Fruit fly (Drosophila melanogaster): ENCODE results near the gene CG43169.
A peak's percentile ranks its signal among the peaks of the same experiment; 100 is the strongest.

Gene CG43169

DNA sequence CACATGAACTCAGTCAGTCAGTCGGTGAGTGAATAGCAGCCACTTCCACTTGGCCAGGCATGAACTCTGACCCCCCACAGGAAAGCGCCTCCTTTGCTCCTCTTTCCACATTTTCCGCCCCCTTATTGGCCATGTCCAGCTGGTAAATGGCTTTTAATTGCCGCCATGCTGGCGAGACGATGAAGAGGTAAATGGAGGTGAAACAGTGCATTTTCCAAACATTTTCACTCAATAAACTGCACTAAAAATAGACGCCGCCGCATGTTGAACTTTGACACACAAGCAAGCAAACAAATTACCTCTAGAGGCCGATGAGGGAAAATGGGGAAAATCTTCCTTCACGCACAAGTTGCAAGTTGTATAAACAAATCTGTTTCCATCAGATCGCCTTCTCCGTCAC, 38.6 kb downstream of the CG43169 start:
- TF ChIP-seq CG18262 (tag; optimal IDR thresholded peaks at IDR 0.05) = no peak
- TF ChIP-seq tll (GFP tag; optimal IDR thresholded peaks at IDR 0.05) = no peak
- TF ChIP-seq fd64A (GFP tag; optimal IDR thresholded peaks at IDR 0.05) = peak; percentile 37
- TF ChIP-seq Fer1 (GFP tag; optimal IDR thresholded peaks at IDR 0.05) = no peak
- TF ChIP-seq so (GFP tag; IDR thresholded peaks at IDR 0.05) = no peak
- TF ChIP-seq H2.0 (GFP tag; IDR thresholded peaks at IDR 0.05) = no peak
- no peak for TF ChIP-seq CG17361 (GFP tag; IDR thresholded peaks at IDR 0.05)
- no peak for TF ChIP-seq CG34224 (GFP tag; IDR thresholded peaks at IDR 0.05; ENCODE audit: partially characterized antibody)
- peak; percentile 5 for TF ChIP-seq twi (tag; optimal IDR thresholded peaks at IDR 0.05)
- TF ChIP-seq hth (optimal IDR thresholded peaks at IDR 0.05) = no peak
- TF ChIP-seq Doc3 (GFP tag; IDR thresholded peaks at IDR 0.05; ENCODE audit: partially characterized antibody) = no peak
- TF ChIP-seq YL-1 (GFP tag; optimal IDR thresholded peaks at IDR 0.05) = no peak
- TF ChIP-seq org-1 (GFP tag; optimal IDR thresholded peaks at IDR 0.05) = no peak
- TF ChIP-seq H15 (GFP tag; IDR thresholded peaks at IDR 0.05) = no peak
- TF ChIP-seq CG2202 (tag; optimal IDR thresholded peaks at IDR 0.05) = no peak
- 0 out of 3 replicates have a peak, but pooled peaks have one; percentile 42 for TF ChIP-seq hb (GFP tag; IDR thresholded peaks at IDR 0.05; ENCODE audit: partially characterized antibody)
- TF ChIP-seq Elba2 (GFP tag; optimal IDR thresholded peaks at IDR 0.05) = no peak
- TF ChIP-seq Myb (GFP tag; optimal IDR thresholded peaks at IDR 0.05) = no peak
- no peak for TF ChIP-seq CG17359 (tag; optimal IDR thresholded peaks at IDR 0.05)
- TF ChIP-seq CG11398 (GFP tag; optimal IDR thresholded peaks at IDR 0.05) = no peak
- no peak for TF ChIP-seq Optix (GFP tag; IDR thresholded peaks at IDR 0.05)
- TF ChIP-seq Dip3 (GFP tag; optimal IDR thresholded peaks at IDR 0.05) = no peak
- TF ChIP-seq CG10267 (tag; optimal IDR thresholded peaks at IDR 0.05) = no peak
- peak in 1 of 2 experiments; percentile 96 for TF ChIP-seq Hr78 (GFP tag; optimal IDR thresholded peaks at IDR 0.05)
- no peak for TF ChIP-seq hbn (GFP tag; IDR thresholded peaks at IDR 0.05; ENCODE audit: partially characterized antibody)
- TF ChIP-seq CG18011 (GFP tag; optimal IDR thresholded peaks at IDR 0.05) = no peak
- no peak for TF ChIP-seq lmd (GFP tag; IDR thresholded peaks at IDR 0.05)
- TF ChIP-seq CG33557 (GFP tag; optimal IDR thresholded peaks at IDR 0.05) = no peak
- no peak for TF ChIP-seq Nf-YC (tag; optimal IDR thresholded peaks at IDR 0.05)
- TF ChIP-seq da (GFP tag; optimal IDR thresholded peaks at IDR 0.05) = no peak
- no peak for TF ChIP-seq CG17328 (GFP tag; IDR thresholded peaks at IDR 0.05)
- TF ChIP-seq CG7372 (GFP tag; IDR thresholded peaks at IDR 0.05) = no peak
- no peak for TF ChIP-seq CG34376 (GFP tag; optimal IDR thresholded peaks at IDR 0.05)

DNA sequence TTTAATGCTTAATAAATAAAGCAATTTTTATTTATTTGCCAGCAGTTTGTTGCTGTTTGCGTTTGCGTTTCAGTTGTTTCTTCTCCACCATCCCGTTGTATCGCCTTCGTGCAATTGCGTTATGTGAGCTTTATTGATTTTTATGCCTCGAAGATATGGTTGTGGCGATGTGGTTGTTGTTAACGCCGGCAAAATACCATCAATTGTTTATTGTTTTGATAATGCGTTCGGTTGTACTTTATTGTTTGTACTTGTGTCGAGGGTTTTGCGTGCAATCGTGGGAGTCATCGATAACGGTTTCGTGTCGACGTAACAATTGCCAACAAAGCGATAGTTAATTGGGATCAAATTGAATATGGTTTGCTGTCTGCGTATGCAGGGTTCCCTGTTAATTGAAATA, 46.1 kb downstream of the CG43169 start:
- TF ChIP-seq CG4854 (GFP tag; optimal IDR thresholded peaks at IDR 0.05) (no peak), ftz-f1 (GFP tag; optimal IDR thresholded peaks at IDR 0.05) (no peak), abd-A (tag; optimal IDR thresholded peaks at IDR 0.05) (no peak), onecut (GFP tag; IDR thresholded peaks at IDR 0.05) (peak; percentile 69), chinmo (GFP tag; IDR thresholded peaks at IDR 0.05; ENCODE audit: partially characterized antibody) (peak; percentile 38; the same call in 1 of the 4 replicates), lbe (GFP tag; optimal IDR thresholded peaks at IDR 0.05) (no peak), Med (GFP tag) (peak; percentile 71), psq (GFP tag; optimal IDR thresholded peaks at IDR 0.05) (no peak), fd96Cb (tag; optimal IDR thresholded peaks at IDR 0.05) (no peak)

Data from whole organism, embryonic.